Worm (Caenorhabditis elegans) whole organism, L1 larva: ENCODE results near the gene F37C12.14.

Experiments used
- C16A3.4 ChIP-seq: fragments of 150-350 bp; optimal IDR thresholded peaks from 2 replicates; lab custom pipeline; 2014; ENCODE audit warnings: missing biosample characterization, missing genetic modification characterization
- C34B4.2 ChIP-seq: sonication (generic microtip); optimal IDR thresholded peaks from 2 replicates; lab custom pipeline; 2017; ENCODE audit warnings: mild to moderate bottlenecking, missing genetic modification characterization, missing compliant biosample characterization
- Y116A8C.19 ChIP-seq: sonication (generic microtip); optimal IDR thresholded peaks from 2 replicates; lab custom pipeline; 2016; ENCODE audit warnings: missing compliant biosample characterization, missing genetic modification characterization, borderline replicate concordance
- aha-1 ChIP-seq: fragments of 150-350 bp; optimal IDR thresholded peaks from 2 replicates; lab custom pipeline; 2014; ENCODE audit warnings: missing biosample characterization, missing genetic modification characterization
- alr-1 ChIP-seq: fragments of 200-800 bp; sonication (Bioruptor generic); optimal IDR thresholded peaks from 2 replicates; lab custom pipeline; 2018; ENCODE audit warnings: borderline replicate concordance, mild to moderate bottlenecking, missing genetic modification characterization, missing compliant biosample characterization
- aly-2 ChIP-seq: fragments of 150-350 bp; optimal IDR thresholded peaks from 2 replicates; lab custom pipeline; 2014; ENCODE audit warnings: missing biosample characterization, missing genetic modification characterization
- ama-1 ChIP-seq: fragments of 150-350 bp; optimal IDR thresholded peaks from 2 replicates; lab custom pipeline; 2014
- blmp-1 ChIP-seq: fragments of 150-350 bp; optimal IDR thresholded peaks from 2 replicates; lab custom pipeline; 2014; ENCODE audit warnings: missing biosample characterization, missing genetic modification characterization
- ceh-8 ChIP-seq: fragments of 200-800 bp; sonication (Bioruptor generic); optimal IDR thresholded peaks from 2 replicates; lab custom pipeline; 2018; ENCODE audit warnings: mild to moderate bottlenecking, missing genetic modification characterization, moderate library complexity, missing compliant biosample characterization
- ceh-88 ChIP-seq: fragments of 200-800 bp; sonication (Bioruptor generic); IDR thresholded peaks from 2 replicates; pipeline ENCODE4 v1.3.6; 2022; ENCODE audit warnings: missing genetic modification characterization, missing compliant biosample characterization
- ceh-90 ChIP-seq: sonication (generic microtip); optimal IDR thresholded peaks from 2 replicates; lab custom pipeline; 2016; ENCODE audit warnings: missing genetic modification characterization, missing compliant biosample characterization
- ces-1 ChIP-seq: fragments of 150-350 bp; optimal IDR thresholded peaks from 2 replicates; lab custom pipeline; 2014; ENCODE audit warnings: missing biosample characterization, missing genetic modification reagents, missing genetic modification characterization
- dpl-1 ChIP-seq, 3 experiments: fragments of 150-350 bp in 2 of 3; sonication (generic microtip) in 1 of 3; optimal IDR thresholded peaks; 2 replicates each; lab custom pipeline; 2014 to 2017; ENCODE audit warnings: missing biosample characterization in 3 of 3, missing genetic modification characterization in 3 of 3, missing genetic modification reagents in 3 of 3
- dsc-1 ChIP-seq: sonication (generic microtip); optimal IDR thresholded peaks from 2 replicates; lab custom pipeline; 2016; ENCODE audit warnings: mild to moderate bottlenecking, missing genetic modification characterization, missing compliant biosample characterization
- efl-1 ChIP-seq, 4 experiments: fragments of 150-350 bp; optimal IDR thresholded peaks in 3 of 4; peaks in 1 of 4; 1 replicate in 1 of 4; 2 replicates in 3 of 4; lab custom pipeline; 2014; ENCODE audit warnings: missing biosample characterization in 2 of 4, missing genetic modification characterization in 2 of 4, missing genetic modification reagents in 2 of 4
- elt-2 ChIP-seq: sonication (generic microtip); optimal IDR thresholded peaks from 2 replicates; lab custom pipeline; 2016; ENCODE audit warnings: missing genetic modification characterization, mild to moderate bottlenecking, inconsistent platforms, missing compliant biosample characterization, missing genetic modification reagents
- elt-3 ChIP-seq, 6 experiments: fragments of 150-350 bp in 1 of 6; sonication (generic microtip); optimal IDR thresholded peaks; 2 replicates each; lab custom pipeline; 2017 to 2018; ENCODE audit warnings: missing biosample characterization in 6 of 6, missing genetic modification characterization in 6 of 6, inconsistent platforms in 1 of 6
- ets-5 ChIP-seq: fragments of 200-800 bp; sonication (Bioruptor generic); IDR thresholded peaks from 2 replicates; pipeline ENCODE4 v1.3.6; 2022; ENCODE audit warnings: missing genetic modification characterization, missing compliant biosample characterization
- fkh-8 ChIP-seq: sonication (generic microtip); optimal IDR thresholded peaks from 2 replicates; lab custom pipeline; 2016; ENCODE audit warnings: mild to moderate bottlenecking, missing genetic modification characterization, missing compliant biosample characterization
- fos-1 ChIP-seq: fragments of 150-350 bp; optimal IDR thresholded peaks from 2 replicates; lab custom pipeline; 2014; ENCODE audit warnings: missing biosample characterization, missing genetic modification characterization
- grh-1 ChIP-seq: fragments of 200-800 bp; sonication (Bioruptor generic); IDR thresholded peaks from 2 replicates; pipeline ENCODE4 v1.3.6; 2022; ENCODE audit warnings: missing genetic modification reagents, missing genetic modification characterization, missing compliant biosample characterization
- hlh-17 ChIP-seq: fragments of 200-800 bp; sonication (Bioruptor generic); optimal IDR thresholded peaks from 2 replicates; lab custom pipeline; 2018; ENCODE audit warnings: missing genetic modification characterization, mild to moderate bottlenecking, missing compliant biosample characterization, moderate library complexity, borderline replicate concordance
- hpl-2 ChIP-seq: fragments of 150-350 bp; optimal IDR thresholded peaks from 2 replicates; lab custom pipeline; 2014; ENCODE audit warnings: missing biosample characterization, missing genetic modification reagents, missing genetic modification characterization
- jun-1 ChIP-seq: fragments of 150-350 bp; optimal IDR thresholded peaks from 2 replicates; lab custom pipeline; 2014; ENCODE audit warnings: missing biosample characterization, missing genetic modification reagents, missing genetic modification characterization
- lin-14 ChIP-seq: fragments of 200-800 bp; sonication (Bioruptor generic); optimal IDR thresholded peaks from 2 replicates; lab custom pipeline; 2018; ENCODE audit warnings: mild to moderate bottlenecking, missing genetic modification characterization, moderate library complexity, missing compliant biosample characterization
- lin-35 ChIP-seq, 2 experiments: fragments of 150-350 bp; optimal IDR thresholded peaks; 2 replicates each; lab custom pipeline; 2014; ENCODE audit warnings: missing biosample characterization in 2 of 2, missing genetic modification characterization in 2 of 2, missing genetic modification reagents in 2 of 2
- lir-3 ChIP-seq: sonication (generic microtip); optimal IDR thresholded peaks from 2 replicates; lab custom pipeline; 2016; ENCODE audit warnings: mild to moderate bottlenecking, missing genetic modification characterization, moderate library complexity, missing compliant biosample characterization; ENCODE audit not compliant: poor library complexity
- lsy-2 ChIP-seq, 2 experiments: fragments of 150-350 bp; optimal IDR thresholded peaks; 2 replicates each; lab custom pipeline; 2014; ENCODE audit warnings: missing biosample characterization in 2 of 2, missing genetic modification characterization in 2 of 2
- mab-9 ChIP-seq: fragments of 200-800 bp; sonication (Bioruptor generic); IDR thresholded peaks from 2 replicates; pipeline ENCODE4 v1.3.6; 2022; ENCODE audit warnings: missing genetic modification reagents, missing genetic modification characterization, missing compliant biosample characterization
- mep-1 ChIP-seq: fragments of 150-350 bp; optimal IDR thresholded peaks from 2 replicates; lab custom pipeline; 2014; ENCODE audit warnings: missing biosample characterization, missing genetic modification characterization
- nhr-11 ChIP-seq: fragments of 150-350 bp; optimal IDR thresholded peaks from 2 replicates; lab custom pipeline; 2014; ENCODE audit warnings: missing biosample characterization, missing genetic modification characterization
- nhr-12 ChIP-seq: sonication (generic microtip); optimal IDR thresholded peaks from 2 replicates; lab custom pipeline; 2017; ENCODE audit warnings: missing biosample characterization, missing genetic modification characterization
- nhr-237 ChIP-seq: fragments of 150-350 bp; optimal IDR thresholded peaks from 2 replicates; lab custom pipeline; 2014; ENCODE audit warnings: missing biosample characterization, missing genetic modification characterization
- nhr-47 ChIP-seq: sonication (generic microtip); optimal IDR thresholded peaks from 2 replicates; lab custom pipeline; 2016; ENCODE audit warnings: mild to moderate bottlenecking, missing genetic modification characterization, moderate library complexity, missing compliant biosample characterization
- nhr-71 ChIP-seq: sonication (generic microtip); optimal IDR thresholded peaks from 2 replicates; lab custom pipeline; 2016; ENCODE audit warnings: mild to moderate bottlenecking, missing genetic modification characterization, moderate library complexity, missing compliant biosample characterization
- nhr-77 ChIP-seq: fragments of 150-350 bp; optimal IDR thresholded peaks from 2 replicates; lab custom pipeline; 2014; ENCODE audit warnings: missing biosample characterization, missing genetic modification characterization
- nhr-84 ChIP-seq: sonication (generic microtip); optimal IDR thresholded peaks from 2 replicates; lab custom pipeline; 2017; ENCODE audit warnings: missing biosample characterization, missing genetic modification characterization
- nhr-90 ChIP-seq: sonication (generic microtip); optimal IDR thresholded peaks from 2 replicates; lab custom pipeline; 2016; ENCODE audit warnings: mild to moderate bottlenecking, missing genetic modification characterization, missing compliant biosample characterization; ENCODE audit not compliant: poor library complexity
- pax-3 ChIP-seq: fragments of 200-800 bp; sonication (Bioruptor generic); optimal IDR thresholded peaks from 2 replicates; lab custom pipeline; 2018; ENCODE audit warnings: mild to moderate bottlenecking, missing genetic modification characterization, moderate library complexity, missing compliant biosample characterization
- pqm-1 ChIP-seq: sonication (generic microtip); optimal IDR thresholded peaks from 3 replicates; lab custom pipeline; 2017; ENCODE audit warnings: missing biosample characterization, missing genetic modification characterization
- rnt-1 ChIP-seq: sonication (generic microtip); optimal IDR thresholded peaks from 2 replicates; lab custom pipeline; 2016; ENCODE audit warnings: mild to moderate bottlenecking, missing genetic modification characterization, moderate library complexity, missing compliant biosample characterization
- snu-23 ChIP-seq: sonication (generic microtip); optimal IDR thresholded peaks from 2 replicates; lab custom pipeline; 2016; ENCODE audit warnings: missing genetic modification characterization, missing compliant biosample characterization
- sox-4 ChIP-seq: sonication (generic microtip); optimal IDR thresholded peaks from 2 replicates; lab custom pipeline; 2016; ENCODE audit warnings: missing genetic modification characterization, missing compliant biosample characterization
- sptf-1 ChIP-seq: fragments of 150-350 bp; optimal IDR thresholded peaks from 2 replicates; lab custom pipeline; 2014; ENCODE audit warnings: missing biosample characterization, missing genetic modification characterization
- sup-37 ChIP-seq: fragments of 200-800 bp; sonication (Bioruptor generic); optimal IDR thresholded peaks from 2 replicates; lab custom pipeline; 2018; ENCODE audit warnings: mild to moderate bottlenecking, missing genetic modification characterization, missing compliant biosample characterization
- unc-130 ChIP-seq: fragments of 150-350 bp; optimal IDR thresholded peaks from 2 replicates; lab custom pipeline; 2017; ENCODE audit warnings: missing biosample characterization, missing genetic modification characterization, inconsistent platforms
- unc-62 ChIP-seq: fragments of 150-350 bp; optimal IDR thresholded peaks from 2 replicates; lab custom pipeline; 2014; ENCODE audit warnings: missing biosample characterization, missing genetic modification reagents, missing genetic modification characterization
- unc-86 ChIP-seq: sonication (generic microtip); optimal IDR thresholded peaks from 2 replicates; lab custom pipeline; 2016; ENCODE audit warnings: missing genetic modification characterization, missing compliant biosample characterization
- unc-98 ChIP-seq: fragments of 200-800 bp; sonication (Bioruptor generic); IDR thresholded peaks from 2 replicates; pipeline ENCODE4 v1.3.6; 2022; ENCODE audit warnings: missing genetic modification characterization, missing compliant biosample characterization
- xbp-1 ChIP-seq: sonication (generic microtip); optimal IDR thresholded peaks from 2 replicates; lab custom pipeline; 2016; ENCODE audit warnings: missing genetic modification characterization, missing compliant biosample characterization
- zag-1 ChIP-seq: fragments of 150-350 bp; optimal IDR thresholded peaks from 2 replicates; lab custom pipeline; 2014; ENCODE audit warnings: missing biosample characterization, missing genetic modification characterization
- ztf-11 ChIP-seq, 2 experiments: sonication (generic microtip); optimal IDR thresholded peaks; 2 replicates each; lab custom pipeline; 2016 to 2017; ENCODE audit warnings: missing genetic modification characterization in 2 of 2, missing biosample characterization in 1 of 2, missing compliant biosample characterization in 1 of 2
- ztf-4 ChIP-seq: fragments of 150-350 bp; optimal IDR thresholded peaks from 2 replicates; lab custom pipeline; 2014; ENCODE audit warnings: missing biosample characterization, missing genetic modification characterization

The F37C12.14 gene

ce11 chrIII:7184022-7184421, 1.4 kb downstream of the F37C12.14 start, which contains the start of gene yju-2:
Gene yju-2 (plus strand): TSS chrIII:7184336.
- TF ChIP-seq elt-3 (tag; optimal IDR thresholded peaks at IDR 0.05; lab: Kevin White, UChicago) (peak in 1 of 6 experiments; percentile 47), lin-35 (GFP tag; optimal IDR thresholded peaks at IDR 0.05; lab: Kevin White, UChicago) (peak; percentile 53 to 86), efl-1 (optimal IDR thresholded peaks at IDR 0.05; lab: Kevin White, UChicago) (peak; percentile 74 to 83), efl-1 (GFP tag; optimal IDR thresholded peaks at IDR 0.05 in 1 of 2; lab: Kevin White, UChicago) (peak; percentile 63 to 95), zag-1 (tag; lab: Kevin White, UChicago) (no peak), mep-1 (tag; lab: Kevin White, UChicago) (peak; percentile 47), aha-1 (tag; lab: Kevin White, UChicago) (no peak), sup-37 (GFP tag; lab: Kevin White, UChicago) (no peak), ceh-88 (peak; percentile 9; the same call in 1 of the 2 replicates), sptf-1 (tag; lab: Kevin White, UChicago) (no peak), mab-9 (GFP tag; lab: Robert Waterston, UW) (no peak), pax-3 (tag; lab: Kevin White, UChicago) (no peak), ama-1 (peak; percentile 31), jun-1 (tag; lab: Kevin White, UChicago) (no peak), unc-62 (GFP tag; lab: Kevin White, UChicago) (no peak), fkh-8 (tag; lab: Kevin White, UChicago) (peak; percentile 33), blmp-1 (tag; lab: Kevin White, UChicago) (peak; percentile 63), dsc-1 (tag; lab: Kevin White, UChicago) (no peak), unc-86 (peak; percentile 16), ces-1 (GFP tag; lab: Kevin White, UChicago) (no peak), lir-3 (peak; percentile 56), lsy-2 (tag; optimal IDR thresholded peaks at IDR 0.05; lab: Kevin White, UChicago) (peak; percentile 64 to 90), elt-2 (no peak), snu-23 (GFP tag; lab: Kevin White, UChicago) (peak; percentile 72), sox-4 (tag; lab: Kevin White, UChicago) (no peak), nhr-90 (tag; lab: Kevin White, UChicago) (peak; percentile 41), C16A3.4 (tag; lab: Kevin White, UChicago) (peak; percentile 78), pqm-1 (no peak), nhr-12 (no peak), nhr-71 (peak; percentile 69), hpl-2 (GFP tag; lab: Kevin White, UChicago) (peak; percentile 33), nhr-47 (tag; lab: Kevin White, UChicago) (peak; percentile 61), xbp-1 (tag; lab: Kevin White, UChicago) (peak; percentile 54), lin-14 (GFP tag; lab: Kevin White, UChicago) (peak; percentile 59), Y116A8C.19 (tag; lab: Kevin White, UChicago) (no peak), fos-1 (tag; lab: Kevin White, UChicago) (peak; percentile 54), unc-130 (tag; lab: Kevin White, UChicago) (no peak), C34B4.2 (no peak), grh-1 (GFP tag; lab: Robert Waterston, UW) (no peak), nhr-11 (tag; lab: Kevin White, UChicago) (no peak), hlh-17 (GFP tag; lab: Kevin White, UChicago) (no peak), nhr-84 (tag; lab: Kevin White, UChicago) (no peak), ets-5 (no peak), ztf-4 (tag; lab: Kevin White, UChicago) (peak; percentile 28), nhr-77 (tag; lab: Kevin White, UChicago) (peak; percentile 21), ceh-8 (GFP tag; lab: Kevin White, UChicago) (no peak), alr-1 (no peak), unc-98 (GFP tag; lab: Robert Waterston, UW) (no peak), dpl-1 (GFP tag; optimal IDR thresholded peaks at IDR 0.05; lab: Kevin White, UChicago) (peak; percentile 51 to 72 (median 70)), ztf-11 (tag; optimal IDR thresholded peaks at IDR 0.05; lab: Kevin White, UChicago) (no peak), aly-2 (tag; lab: Kevin White, UChicago) (no peak), ceh-90 (tag; lab: Kevin White, UChicago) (no peak), rnt-1 (tag; lab: Kevin White, UChicago) (peak; percentile 65), nhr-237 (tag; lab: Kevin White, UChicago) (peak; percentile 51)
